Worm (Caenorhabditis elegans): ENCODE measurements around the gene rab-19.
A peak's percentile ranks its signal among the peaks of the same experiment; 100 is the strongest.

rab-19 gene

ce11 chrIV:13388779-13389178 lies 4.6 kb upstream of the rab-19 start (continued):
- peak; percentile 40 for TF ChIP-seq nhr-77 (tag; optimal IDR thresholded peaks at IDR 0.05)
- no peak for TF ChIP-seq ceh-28 (tag; optimal IDR thresholded peaks at IDR 0.05)

ce11 chrIV:13386903-13387302 lies 2.7 kb upstream of the rab-19 start, which contains the start of gene lsm-3:
TSS of gene lsm-3 (plus strand) at chrIV:13387203.
- TF ChIP-seq nhr-23 (tag; optimal IDR thresholded peaks at IDR 0.05): no peak
- no peak for TF ChIP-seq zag-1 (tag; optimal IDR thresholded peaks at IDR 0.05)
- no peak for TF ChIP-seq egl-27 (tag; optimal IDR thresholded peaks at IDR 0.05)
- TF ChIP-seq ceh-16 (tag; optimal IDR thresholded peaks at IDR 0.05): no peak
- TF ChIP-seq mml-1 (tag; optimal IDR thresholded peaks at IDR 0.05): no peak
- TF ChIP-seq pha-4 (tag; optimal IDR thresholded peaks at IDR 0.05): no peak
- no peak for TF ChIP-seq elt-3 (tag; optimal IDR thresholded peaks at IDR 0.05)
- TF ChIP-seq eor-1 (tag; optimal IDR thresholded peaks at IDR 0.05): no peak
- no peak for TF ChIP-seq lsy-12 (tag; optimal IDR thresholded peaks at IDR 0.05)
- TF ChIP-seq fkh-2 (tag; optimal IDR thresholded peaks at IDR 0.05): no peak
- no peak for TF ChIP-seq mdl-1 (tag; optimal IDR thresholded peaks at IDR 0.05)
- no peak for TF ChIP-seq tbx-2 (tag; optimal IDR thresholded peaks at IDR 0.05)
- TF ChIP-seq egl-5 (tag; optimal IDR thresholded peaks at IDR 0.05): no peak
- no peak for TF ChIP-seq ceh-9 (tag; optimal IDR thresholded peaks at IDR 0.05)
- no peak for TF ChIP-seq R02D3.7 (tag; optimal IDR thresholded peaks at IDR 0.05)
- no peak for TF ChIP-seq nhr-11 (tag; optimal IDR thresholded peaks at IDR 0.05)

DNA sequence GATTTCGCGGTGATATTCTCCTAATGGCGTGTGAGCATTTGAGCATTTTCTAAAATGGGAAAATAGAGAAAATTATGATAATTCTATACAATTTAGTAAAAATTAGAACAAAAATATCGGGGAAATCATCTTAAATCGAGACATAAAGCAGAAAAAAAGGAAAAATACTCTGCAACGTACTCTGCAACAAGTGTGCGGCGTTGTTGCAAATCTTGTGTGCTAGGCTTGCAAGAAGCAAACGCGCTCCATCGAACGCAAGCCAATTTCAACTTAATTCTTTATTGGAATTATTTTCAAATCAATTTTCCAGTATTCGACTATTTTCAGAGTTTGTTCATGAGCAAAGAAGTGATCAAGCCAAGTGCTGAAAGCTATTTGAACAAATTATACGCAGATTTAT lies 1.9 kb upstream of the rab-19 start, which contains the start of the genes Y62E10A.20, Y62E10A.23 and mdt-9:
Gene Y62E10A.20 (minus strand): TSS at position 49 of the 400 bp plus-strand sequence.
Gene Y62E10A.23 (plus strand): TSS at position 282 of the 400 bp plus-strand sequence.
Gene mdt-9 (plus strand): TSS at position 338 of the 400 bp plus-strand sequence.
- TF ChIP-seq lsy-12 (tag; optimal IDR thresholded peaks at IDR 0.05): no peak
- no peak for TF ChIP-seq egl-27 (tag; optimal IDR thresholded peaks at IDR 0.05)
- TF ChIP-seq ZK546.5 (tag; optimal IDR thresholded peaks at IDR 0.05): no peak
- peak; percentile 82 for TF ChIP-seq nfya-1 (tag; optimal IDR thresholded peaks at IDR 0.05; ENCODE audit: insufficient read depth)
- TF ChIP-seq nhr-23 (tag; optimal IDR thresholded peaks at IDR 0.05): peak; percentile 81
- TF ChIP-seq sea-2 (GFP tag; optimal IDR thresholded peaks at IDR 0.05): no peak
- TF ChIP-seq skn-1 (tag; optimal IDR thresholded peaks at IDR 0.05): peak; percentile 32
- TF ChIP-seq snpc-4 (tag; optimal IDR thresholded peaks at IDR 0.05): peak; percentile 11
- peak; percentile 43 for TF ChIP-seq nhr-43 (tag; optimal IDR thresholded peaks at IDR 0.05; ENCODE audit: poor library complexity, severe bottlenecking)
- no peak for TF ChIP-seq daf-12 (tag; optimal IDR thresholded peaks at IDR 0.05)
- no peak for TF ChIP-seq elt-1 (tag; optimal IDR thresholded peaks at IDR 0.05)
- TF ChIP-seq nhr-77 (tag; optimal IDR thresholded peaks at IDR 0.05): no peak
- no peak for TF ChIP-seq fkh-2 (tag; optimal IDR thresholded peaks at IDR 0.05)
- TF ChIP-seq nhr-25 (tag; optimal IDR thresholded peaks at IDR 0.05): peak; percentile 72
- no peak for TF ChIP-seq aly-2 (tag; optimal IDR thresholded peaks at IDR 0.05)
- no peak for TF ChIP-seq nhr-76 (tag; optimal IDR thresholded peaks at IDR 0.05)
- peak; percentile 66 for TF ChIP-seq hmg-11 (tag; optimal IDR thresholded peaks at IDR 0.05)
- TF ChIP-seq mdl-1 (tag; optimal IDR thresholded peaks at IDR 0.05): no peak
- TF ChIP-seq egl-5 (tag; optimal IDR thresholded peaks at IDR 0.05): peak; percentile 95
- no peak for TF ChIP-seq zag-1 (tag; optimal IDR thresholded peaks at IDR 0.05)
- peak; percentile 28 for TF ChIP-seq elt-2 (tag; optimal IDR thresholded peaks at IDR 0.05)
- no peak for TF ChIP-seq elt-3 (tag; optimal IDR thresholded peaks at IDR 0.05)
- no peak for TF ChIP-seq ztf-11 (tag; optimal IDR thresholded peaks at IDR 0.05)
- no peak for TF ChIP-seq ztf-4 (tag; optimal IDR thresholded peaks at IDR 0.05)
- no peak for TF ChIP-seq nhr-237 (tag; optimal IDR thresholded peaks at IDR 0.05)
- no peak for TF ChIP-seq ceh-9 (tag; optimal IDR thresholded peaks at IDR 0.05)
- TF ChIP-seq nhr-12 (tag; optimal IDR thresholded peaks at IDR 0.05): no peak
- peak; percentile 70 for TF ChIP-seq lin-39 (tag; optimal IDR thresholded peaks at IDR 0.05)
- peak; percentile 14 for TF ChIP-seq fkh-10 (GFP tag; optimal IDR thresholded peaks at IDR 0.05)
- TF ChIP-seq unc-39 (tag; optimal IDR thresholded peaks at IDR 0.05): no peak
- TF ChIP-seq ama-1 (optimal IDR thresholded peaks at IDR 0.05): peak; percentile 9
- no peak for TF ChIP-seq nhr-28 (tag; optimal IDR thresholded peaks at IDR 0.05)
- TF ChIP-seq unc-62 (GFP tag; optimal IDR thresholded peaks at IDR 0.05): no peak
- TF ChIP-seq fos-1 (tag; optimal IDR thresholded peaks at IDR 0.05): no peak
- no peak for TF ChIP-seq jun-1 (tag; optimal IDR thresholded peaks at IDR 0.05)
- peak; percentile 54 for TF ChIP-seq ceh-28 (tag; optimal IDR thresholded peaks at IDR 0.05)
- TF ChIP-seq nhr-11 (tag; optimal IDR thresholded peaks at IDR 0.05): no peak
- TF ChIP-seq pha-4 (tag; optimal IDR thresholded peaks at IDR 0.05): peak; percentile 87
- no peak for TF ChIP-seq nhr-67 (tag; optimal IDR thresholded peaks at IDR 0.05)
- TF ChIP-seq pqm-1 (tag; optimal IDR thresholded peaks at IDR 0.05): peak; percentile 9
- TF ChIP-seq ceh-82 (tag; optimal IDR thresholded peaks at IDR 0.05): no peak
- peak; percentile 53 for TF ChIP-seq R02D3.7 (tag; optimal IDR thresholded peaks at IDR 0.05)
- no peak for TF ChIP-seq eor-1 (tag; optimal IDR thresholded peaks at IDR 0.05)
- no peak for TF ChIP-seq mml-1 (tag; optimal IDR thresholded peaks at IDR 0.05)
- no peak for TF ChIP-seq tbx-2 (tag; optimal IDR thresholded peaks at IDR 0.05)
- peak; percentile 92 for TF ChIP-seq lin-15B (tag; optimal IDR thresholded peaks at IDR 0.05)
- TF ChIP-seq ceh-16 (tag; optimal IDR thresholded peaks at IDR 0.05): no peak

Data from whole organism, L3 larva.